Worm (Caenorhabditis elegans): ENCODE data around the gene fbxa-9.
"Not testable (repeated sequence)": the region's sequence is repeated elsewhere in the genome, so short reads cannot be mapped to it uniquely, and the experiment has no call there.

The fbxa-9 gene

DNA sequence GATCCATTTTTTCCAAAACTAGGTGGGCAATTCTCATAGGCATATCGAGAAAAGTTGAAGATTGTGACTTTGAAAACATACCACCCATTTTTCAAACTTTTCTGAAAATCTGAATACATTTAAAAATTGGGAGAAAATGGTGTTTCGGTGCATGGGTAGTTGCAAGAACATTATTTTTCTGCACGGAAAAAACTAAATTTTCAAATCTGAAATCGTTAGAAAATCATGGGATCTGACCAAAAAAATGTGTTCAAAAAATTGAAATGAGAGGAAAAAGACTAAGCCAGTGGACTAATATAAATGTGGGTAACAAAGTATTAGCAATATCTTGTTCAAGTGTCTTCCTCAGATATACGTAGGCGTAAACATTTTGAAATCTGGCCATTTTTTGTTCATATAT is 7.6 kb upstream of the fbxa-9 start, which contains the start of gene fbxa-43:
Gene fbxa-43, minus strand, starts transcription at position 101 of the 400 bp plus-strand sequence.
- TF ChIP-seq unc-62 (GFP tag; optimal IDR thresholded peaks at IDR 0.05) = no peak

- no peak for TF ChIP-seq unc-62 (GFP tag; optimal IDR thresholded peaks at IDR 0.05)
These were observed 7.1 kb upstream of the fbxa-9 start for ce11 chrIII:2259329-2259728.

ce11 chrIII:2261353-2261752 is 5.1 kb upstream of the fbxa-9 start, which contains the start of gene fbxa-42:
Gene fbxa-42, minus strand, starts transcription at chrIII:2261453.
- not testable (repeated sequence) for TF ChIP-seq unc-62 (GFP tag; optimal IDR thresholded peaks at IDR 0.05)

- TF ChIP-seq unc-62 (GFP tag; optimal IDR thresholded peaks at IDR 0.05) = no peak
These were observed 3.5 kb upstream of the fbxa-9 start, which contains the start of gene Y54F10BM.6 for ce11 chrIII:2262942-2263341. Gene Y54F10BM.6, plus strand, starts transcription at chrIII:2263242.

DNA sequence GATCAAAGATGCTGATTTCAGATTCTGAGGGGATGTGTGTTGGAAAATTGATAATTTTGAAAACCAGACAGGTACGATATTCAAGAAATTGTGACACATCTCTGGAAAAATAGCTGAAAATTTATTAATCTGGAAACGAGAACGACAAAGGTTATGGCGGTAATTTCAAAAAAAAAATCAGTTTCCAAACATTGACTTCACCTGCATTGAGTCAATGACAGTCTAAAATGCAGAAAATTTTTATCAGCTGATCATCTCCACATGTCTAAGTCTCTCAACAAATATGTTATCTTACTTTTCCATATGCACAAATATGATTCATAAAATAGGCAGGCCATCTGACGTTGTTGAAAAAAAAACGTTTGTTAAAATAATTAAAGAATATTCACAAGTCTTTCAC is 5.6 kb downstream of the fbxa-9 start, which contains the start of gene fbxa-48:
Gene fbxa-48, minus strand, starts transcription at position 101 of the 400 bp plus-strand sequence.
- no peak for TF ChIP-seq unc-62 (GFP tag; optimal IDR thresholded peaks at IDR 0.05)

DNA sequence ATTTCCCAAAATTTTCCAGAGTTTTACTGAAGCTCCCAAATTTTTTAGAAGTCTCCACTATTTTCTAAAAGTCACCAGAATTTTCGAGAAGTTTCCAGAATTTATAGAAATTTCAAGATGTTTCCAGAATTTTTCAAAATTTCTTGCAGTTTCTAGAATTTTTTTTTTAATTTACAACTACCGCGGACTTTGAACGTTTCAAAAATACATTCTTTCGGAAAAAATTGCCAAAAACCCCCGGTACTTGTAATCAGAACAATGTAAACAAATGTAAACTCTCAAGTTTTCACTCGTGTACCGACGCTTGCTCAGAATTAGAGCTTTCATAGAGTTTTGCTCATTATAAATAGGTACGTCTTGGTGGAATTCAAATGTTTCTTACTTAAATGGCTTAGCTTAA is 6.3 kb downstream of the fbxa-9 start, which contains the start of gene fbxa-39:
Gene fbxa-39, plus strand, starts transcription at position 301 of the 400 bp plus-strand sequence.
- no peak for TF ChIP-seq unc-62 (GFP tag; optimal IDR thresholded peaks at IDR 0.05)

DNA sequence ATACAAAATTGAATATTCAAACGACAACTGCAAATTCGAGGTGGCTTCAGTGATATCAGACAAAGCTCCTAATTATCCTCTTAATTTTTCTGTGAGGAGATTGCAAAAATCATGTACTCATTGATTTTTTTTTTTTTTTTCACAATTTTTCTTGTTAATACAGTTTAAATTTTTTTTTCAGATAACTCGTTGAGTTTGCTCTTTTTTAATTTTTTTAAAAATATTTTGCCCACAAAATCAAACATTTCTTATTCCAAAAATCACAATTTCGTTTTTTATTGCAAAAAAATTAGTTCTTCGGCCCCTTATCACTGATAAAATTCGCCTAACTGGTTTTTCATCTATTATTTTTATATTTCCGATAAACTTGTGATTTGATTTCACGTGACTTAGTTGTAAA is 10.4 kb downstream of the fbxa-9 start, which contains the start of gene Y54F10BM.21:
Gene Y54F10BM.21, plus strand, starts transcription at position 301 of the 400 bp plus-strand sequence.
- no peak for TF ChIP-seq unc-62 (GFP tag; optimal IDR thresholded peaks at IDR 0.05)

DNA sequence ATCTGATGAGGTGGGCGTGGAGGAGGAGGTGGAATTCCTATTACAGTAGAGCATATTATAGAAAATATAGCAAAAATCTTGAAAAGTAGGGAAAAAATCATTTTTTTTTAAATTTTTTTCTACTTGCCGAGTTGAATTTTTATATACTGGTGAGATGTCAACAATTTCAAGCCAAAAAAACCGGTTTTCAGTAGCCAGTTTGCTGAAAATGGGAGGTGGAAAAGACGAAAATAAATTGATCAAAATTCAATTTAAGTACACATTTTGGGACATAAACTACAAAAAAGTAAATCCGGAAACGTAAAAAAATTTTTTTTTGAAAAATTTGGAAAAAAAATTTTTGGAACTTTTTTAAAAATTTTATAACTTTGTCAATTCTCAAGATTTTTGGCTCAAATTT is 13.0 kb downstream of the fbxa-9 start, which contains the start of gene Y54F10BM.23:
Gene Y54F10BM.23, minus strand, starts transcription at position 101 of the 400 bp plus-strand sequence.
- TF ChIP-seq unc-62 (GFP tag; optimal IDR thresholded peaks at IDR 0.05) = no peak

ce11 chrIII:2280569-2280968 is 14.1 kb downstream of the fbxa-9 start, which contains the start of gene Y54F10BM.22:
Gene Y54F10BM.22, plus strand, starts transcription at chrIII:2280899.
- TF ChIP-seq unc-62 (GFP tag; optimal IDR thresholded peaks at IDR 0.05) = no peak

- TF ChIP-seq unc-62 (GFP tag; optimal IDR thresholded peaks at IDR 0.05) = no peak
These were observed 15.8 kb downstream of the fbxa-9 start, which contains the start of gene Y54F10BM.3 for ce11 chrIII:2281975-2282957. Gene Y54F10BM.3, plus strand, starts transcription at chrIII:2282025.

DNA sequence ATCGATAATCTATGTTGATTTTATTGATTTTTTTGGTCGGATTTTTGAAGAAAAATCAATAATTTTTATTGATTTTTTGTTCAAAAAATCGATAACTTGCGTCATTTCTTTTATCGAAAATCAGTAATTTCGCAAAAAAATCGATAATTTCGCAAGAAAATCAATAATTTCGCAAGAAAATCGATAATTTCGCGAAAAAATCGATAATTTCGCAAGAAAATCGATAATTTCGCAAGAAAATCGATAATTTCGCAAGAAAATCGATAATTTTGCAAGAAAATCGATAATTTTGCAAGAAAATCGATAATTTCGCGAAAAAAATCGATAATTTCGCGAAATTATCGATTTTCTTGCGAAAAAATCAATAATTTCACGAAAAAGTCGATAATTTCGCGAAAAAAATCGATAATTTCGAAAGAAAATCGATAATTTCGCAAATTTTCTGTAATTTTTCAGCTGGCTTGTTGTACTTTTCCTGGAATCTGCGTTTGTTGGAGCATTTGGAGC is 16.9 kb downstream of the fbxa-9 start:
- TF ChIP-seq unc-62 (GFP tag; optimal IDR thresholded peaks at IDR 0.05) = no peak

- no peak for TF ChIP-seq unc-62 (GFP tag; optimal IDR thresholded peaks at IDR 0.05)
These were observed 21.8 kb downstream of the fbxa-9 start for ce11 chrIII:2288261-2288660.

- TF ChIP-seq unc-62 (GFP tag; optimal IDR thresholded peaks at IDR 0.05) = no peak
These were observed 24.7 kb downstream of the fbxa-9 start, which contains the start of gene fbxa-219 for ce11 chrIII:2291139-2291538. Gene fbxa-219, plus strand, starts transcription at chrIII:2291415.

DNA sequence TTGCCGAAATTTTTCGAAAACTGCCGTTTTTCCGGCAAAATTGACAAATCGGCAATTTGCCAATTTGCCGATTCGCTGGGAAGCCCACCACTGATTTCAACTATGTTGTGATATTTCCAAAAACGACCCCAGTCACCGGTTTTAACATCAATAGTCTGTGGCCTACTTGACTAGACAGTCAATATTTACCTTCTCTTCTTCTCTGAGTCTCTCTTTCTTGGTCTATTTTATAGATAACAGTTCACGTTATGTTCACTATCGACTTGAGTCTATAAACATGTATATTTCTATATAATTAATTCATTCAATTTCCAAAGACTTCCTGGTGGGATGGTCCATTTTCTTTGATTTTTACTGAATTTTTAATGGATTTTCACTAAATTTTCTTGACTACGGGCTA is 28.3 kb downstream of the fbxa-9 start:
- TF ChIP-seq unc-62 (GFP tag; optimal IDR thresholded peaks at IDR 0.05) = no peak

DNA sequence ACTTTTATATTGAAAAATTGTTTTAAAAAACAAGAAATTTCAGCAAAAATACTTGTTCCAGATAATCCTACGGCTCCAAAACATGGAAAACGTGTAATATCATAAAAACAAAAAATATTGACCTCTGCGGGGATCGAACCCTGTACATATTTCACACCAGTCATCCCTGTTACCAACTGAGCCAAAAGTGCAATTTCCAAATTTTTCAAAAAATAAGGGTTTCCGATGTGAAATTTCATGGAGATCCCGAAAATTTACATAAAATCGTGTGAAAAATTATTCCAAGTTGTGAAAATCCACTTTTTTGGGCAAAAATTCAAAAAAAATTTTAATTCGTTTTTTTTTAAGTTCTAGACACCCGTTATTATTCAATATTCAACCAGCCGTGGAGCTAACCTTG is 37.7 kb downstream of the fbxa-9 start:
- TF ChIP-seq unc-62 (GFP tag; optimal IDR thresholded peaks at IDR 0.05) = no peak

DNA sequence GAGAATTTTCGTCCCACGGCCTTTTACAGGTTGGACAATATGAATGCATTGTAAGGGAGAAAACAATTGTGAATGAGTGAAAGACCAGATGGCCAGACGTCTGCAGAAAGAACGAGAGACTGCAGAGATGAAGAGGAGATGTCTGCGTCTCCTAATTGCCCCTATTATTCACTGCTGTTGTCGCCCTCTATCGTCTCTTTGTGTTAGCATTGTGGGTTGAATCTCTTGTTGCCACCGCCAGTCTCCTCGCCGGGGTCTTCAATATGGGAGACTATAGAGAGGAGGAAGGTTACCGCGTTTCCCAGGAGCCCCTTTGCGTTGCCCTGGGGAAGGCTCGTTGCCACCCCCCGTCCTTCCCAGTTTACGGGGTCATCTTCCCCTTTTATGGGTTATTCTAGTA is 38.4 kb downstream of the fbxa-9 start, which contains the start of gene Y54F10BM.9:
Gene Y54F10BM.9, minus strand, starts transcription at position 61 of the 400 bp plus-strand sequence.
- TF ChIP-seq unc-62 (GFP tag; optimal IDR thresholded peaks at IDR 0.05) = no peak

All from whole organism, dauer.